Worm (Caenorhabditis elegans) whole organism, L4/young adult: ENCODE data around the gene mrp-1.

Experiments used
- W03F9.2 ChIP-seq: fragments of 150-350 bp; optimal IDR thresholded peaks from 2 replicates; lab custom pipeline; 2014; ENCODE audit warnings: missing biosample characterization, missing genetic modification characterization
- dao-5 ChIP-seq: sonication (generic microtip); optimal IDR thresholded peaks from 2 replicates; lab custom pipeline; 2016; ENCODE audit warnings: missing genotype, missing genetic modification characterization, moderate library complexity, missing compliant biosample characterization
- him-1 ChIP-seq: sonication (generic microtip); optimal IDR thresholded peaks from 2 replicates; lab custom pipeline; 2016; ENCODE audit warnings: missing genotype, missing genetic modification reagents, missing genetic modification characterization, missing compliant biosample characterization

DNA sequence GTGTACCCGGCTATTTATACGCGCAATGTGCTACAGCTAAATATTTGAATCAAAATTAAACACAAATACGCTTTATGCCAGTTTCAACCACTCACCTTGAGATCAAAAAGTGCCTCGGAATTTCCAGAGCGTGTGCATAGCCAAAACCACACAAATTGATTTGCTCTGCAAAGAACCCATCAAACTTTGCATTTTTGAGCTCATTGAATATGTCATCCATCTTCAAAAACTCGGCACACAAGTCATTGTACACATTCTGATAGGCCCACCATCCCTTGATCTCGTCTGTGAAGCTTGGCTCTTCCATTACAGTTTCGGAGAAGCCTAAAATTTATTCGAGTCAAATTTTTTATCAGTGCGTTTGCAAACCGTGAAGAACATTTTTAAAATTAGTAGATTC, 58.3 kb downstream of the mrp-1 start:
- TF ChIP-seq him-1 (tag; lab: Kevin White, UChicago), result no peak
- no peak for TF ChIP-seq dao-5 (tag; lab: Kevin White, UChicago)
- no peak for TF ChIP-seq W03F9.2 (tag; lab: Kevin White, UChicago)
